Worm (Caenorhabditis elegans): Measurements from ENCODE around the gene cyp-34A5.

- no peak for TF ChIP-seq lin-26 (GFP tag; IDR thresholded peaks at IDR 0.05)
- no peak for TF ChIP-seq ztf-26 (tag; optimal IDR thresholded peaks at IDR 0.05)
- no peak for TF ChIP-seq pha-4 (tag; optimal IDR thresholded peaks at IDR 0.05)
- no peak for TF ChIP-seq lsy-27 (tag; optimal IDR thresholded peaks at IDR 0.05; ENCODE audit: borderline replicate concordance, insufficient read depth)
Measured at ce11 chrV:3981680-3982079, 24.2 kb upstream of the cyp-34A5 start, which contains the start of gene nlp-30.
